Worm (Caenorhabditis elegans): ENCODE results near the gene dct-18.
A peak's percentile ranks its signal among the peaks of the same experiment; 100 is the strongest.

Gene dct-18

ce11 chrII:12897361-12897760, 34.3 kb upstream of the dct-18 start:
- no peak for TF ChIP-seq lin-39 (tag; optimal IDR thresholded peaks at IDR 0.05)
- TF ChIP-seq efl-1 (optimal IDR thresholded peaks at IDR 0.05) = no peak
- peak in 1 of 2 experiments; percentile 69 for TF ChIP-seq efl-1 (GFP tag; optimal IDR thresholded peaks at IDR 0.05 in 1 of 2)

DNA sequence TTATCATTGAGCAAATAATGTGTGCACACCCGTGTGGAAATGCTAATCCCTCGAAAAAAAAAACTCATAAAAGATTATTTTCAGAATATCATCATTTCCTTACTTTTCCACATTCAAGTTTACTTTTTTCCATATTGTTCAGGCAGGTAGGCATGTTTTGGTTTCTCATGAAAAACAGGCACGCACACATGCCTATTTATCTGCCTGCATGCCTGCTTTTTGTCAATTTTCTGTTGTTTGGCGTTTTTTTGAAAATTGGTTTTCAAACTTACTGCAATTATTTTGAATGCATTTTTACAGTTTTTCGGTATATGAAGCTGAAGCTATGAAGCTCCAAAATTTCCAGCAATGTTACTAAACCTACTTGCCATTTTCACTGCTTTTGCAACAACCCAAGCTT, 33.7 kb upstream of the dct-18 start, which contains the start of gene clec-64:
Gene clec-64 (plus strand): TSS at position 301 of the 400 bp plus-strand sequence.
- no peak for TF ChIP-seq jun-1 (tag; optimal IDR thresholded peaks at IDR 0.05)
- no peak for TF ChIP-seq mef-2 (tag; optimal IDR thresholded peaks at IDR 0.05)
- TF ChIP-seq blmp-1 (tag; optimal IDR thresholded peaks at IDR 0.05) = no peak
- no peak for TF ChIP-seq ceh-82 (tag; optimal IDR thresholded peaks at IDR 0.05)
- TF ChIP-seq xbp-1 (tag; optimal IDR thresholded peaks at IDR 0.05) = no peak

DNA sequence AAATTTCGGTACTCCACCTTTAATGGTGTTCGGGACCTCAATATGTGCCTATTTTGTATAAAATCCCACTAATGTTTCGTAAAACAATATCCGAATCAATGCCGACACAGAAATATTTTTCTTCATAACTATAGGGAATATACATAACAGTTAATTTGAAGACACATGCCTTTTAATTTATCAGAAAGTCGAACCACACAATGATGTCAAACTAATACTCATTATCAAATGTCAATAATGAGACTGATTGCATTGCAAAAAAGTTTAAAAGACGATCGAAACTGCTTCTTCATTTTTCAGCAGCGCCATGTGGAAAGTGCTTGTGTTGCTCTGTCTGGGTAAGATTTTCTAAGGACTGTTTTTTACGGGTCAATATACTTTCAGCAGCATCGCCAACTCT, 30.6 kb upstream of the dct-18 start, which contains the start of gene clec-65:
Gene clec-65 (plus strand): TSS at position 301 of the 400 bp plus-strand sequence.
- TF ChIP-seq efl-1 (optimal IDR thresholded peaks at IDR 0.05) (no peak), efl-1 (GFP tag; optimal IDR thresholded peaks at IDR 0.05 in 1 of 2) (no peak), nhr-20 (tag; optimal IDR thresholded peaks at IDR 0.05) (no peak), hlh-17 (GFP tag; optimal IDR thresholded peaks at IDR 0.05; ENCODE audit: borderline replicate concordance) (no peak)

DNA sequence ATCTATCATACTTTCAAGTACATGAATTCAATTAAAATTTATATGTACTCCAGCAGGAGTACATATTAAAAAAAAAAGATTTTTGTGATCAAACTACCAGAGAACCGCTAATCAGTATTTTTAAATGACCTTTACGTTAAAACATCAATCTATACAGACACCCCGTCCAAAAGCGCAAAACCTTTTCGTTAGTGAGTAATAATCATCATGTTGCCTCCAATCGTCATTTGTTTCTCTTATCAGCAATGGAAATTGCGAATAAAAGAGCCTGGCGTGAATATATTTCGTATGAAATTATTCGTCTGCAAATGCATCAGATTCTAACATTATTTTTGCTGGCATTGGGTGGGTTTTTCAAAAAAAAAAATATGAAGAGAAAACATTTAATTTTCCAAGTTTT, 27.5 kb upstream of the dct-18 start, which contains the start of gene clec-66:
Gene clec-66 (plus strand): TSS at position 225 of the 400 bp plus-strand sequence.
- TF ChIP-seq lsy-2 (tag; optimal IDR thresholded peaks at IDR 0.05) = no peak
- TF ChIP-seq C16A3.4 (tag; optimal IDR thresholded peaks at IDR 0.05) = no peak
- no peak for TF ChIP-seq mdl-1 (tag; optimal IDR thresholded peaks at IDR 0.05)
- no peak for TF ChIP-seq tlp-1 (tag; optimal IDR thresholded peaks at IDR 0.05)
- no peak for TF ChIP-seq dsc-1 (tag; optimal IDR thresholded peaks at IDR 0.05)
- TF ChIP-seq nhr-19 (GFP tag; conservative IDR thresholded peaks at IDR 0.05) = no peak
- no peak for TF ChIP-seq F16B12.6 (tag; optimal IDR thresholded peaks at IDR 0.05)
- no peak for TF ChIP-seq fkh-10 (GFP tag; optimal IDR thresholded peaks at IDR 0.05)
- TF ChIP-seq nhr-237 (tag; optimal IDR thresholded peaks at IDR 0.05) = no peak
- no peak for TF ChIP-seq vab-15 (tag; optimal IDR thresholded peaks at IDR 0.05)
- no peak for TF ChIP-seq blmp-1 (tag; optimal IDR thresholded peaks at IDR 0.05)
- no peak for TF ChIP-seq tbx-2 (tag; optimal IDR thresholded peaks at IDR 0.05)
- no peak for TF ChIP-seq swsn-7 (tag; optimal IDR thresholded peaks at IDR 0.05)
- TF ChIP-seq nhr-47 (tag; optimal IDR thresholded peaks at IDR 0.05) = no peak
- no peak for TF ChIP-seq nhr-11 (tag; optimal IDR thresholded peaks at IDR 0.05)
- no peak for TF ChIP-seq ztf-11 (tag; optimal IDR thresholded peaks at IDR 0.05)
- no peak for TF ChIP-seq fos-1 (tag; optimal IDR thresholded peaks at IDR 0.05)
- TF ChIP-seq aly-2 (tag; optimal IDR thresholded peaks at IDR 0.05) = no peak

- no peak for TF ChIP-seq pqm-1 (tag; optimal IDR thresholded peaks at IDR 0.05)
- no peak for TF ChIP-seq efl-1 (optimal IDR thresholded peaks at IDR 0.05)
- peak in 1 of 2 experiments; percentile 42 for TF ChIP-seq efl-1 (GFP tag; optimal IDR thresholded peaks at IDR 0.05 in 1 of 2)
These were observed 24.6 kb upstream of the dct-18 start, which contains the start of gene nspb-11 for ce11 chrII:12907070-12907469. Gene nspb-11, plus strand, starts transcription at chrII:12907370.

DNA sequence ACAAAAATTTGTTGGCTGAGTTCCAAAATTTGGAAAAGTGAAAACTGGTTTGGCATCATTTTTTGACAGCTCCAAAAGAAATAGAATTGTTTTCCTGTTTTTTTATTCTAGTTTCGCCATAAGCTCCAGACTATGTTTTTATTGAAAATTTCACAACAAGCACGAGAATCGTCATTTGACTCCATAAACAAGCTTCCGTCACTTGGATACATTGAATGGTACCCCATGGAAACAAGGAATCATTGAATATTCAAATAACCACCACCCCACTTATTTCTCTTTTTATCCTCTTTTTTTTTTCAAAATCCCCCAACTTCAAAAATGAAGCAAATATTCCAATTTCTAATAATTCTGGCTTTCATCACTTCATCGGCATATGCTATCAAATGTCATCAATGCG, 22.9 kb upstream of the dct-18 start, which contains the start of gene ddn-2:
Gene ddn-2 (plus strand): TSS at position 301 of the 400 bp plus-strand sequence.
- TF ChIP-seq ces-1 (GFP tag; optimal IDR thresholded peaks at IDR 0.05) = no peak
- no peak for TF ChIP-seq efl-1 (optimal IDR thresholded peaks at IDR 0.05)
- peak in 1 of 2 experiments; percentile 21 for TF ChIP-seq efl-1 (GFP tag; optimal IDR thresholded peaks at IDR 0.05 in 1 of 2)

DNA sequence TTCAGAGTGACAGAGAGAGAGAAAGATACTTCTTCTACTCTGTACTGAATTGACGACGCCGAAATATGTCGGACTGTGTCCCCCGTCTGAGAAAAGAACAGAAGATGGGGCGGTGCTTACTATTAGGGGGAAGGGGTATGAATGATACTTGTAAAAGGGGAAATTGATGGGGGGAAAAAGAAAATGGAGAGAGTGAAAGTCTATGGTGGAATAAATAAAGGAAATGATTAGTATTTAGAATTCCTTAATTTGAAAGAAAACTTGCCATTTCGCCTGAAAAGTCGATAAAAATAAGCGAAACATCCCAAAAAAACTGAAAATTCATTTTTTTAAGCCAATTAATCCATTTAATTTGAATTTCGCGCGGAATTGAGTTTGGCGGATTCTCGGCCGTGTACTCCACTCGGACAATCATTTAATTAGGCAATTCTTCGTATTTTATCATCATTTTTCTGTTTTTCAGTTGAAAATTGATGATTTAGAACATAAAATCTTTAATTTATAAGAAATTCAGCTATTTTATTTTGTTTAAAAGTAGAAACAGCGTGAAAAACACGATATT, 17.1 kb upstream of the dct-18 start, which contains the start of gene F35C5.12:
Gene F35C5.12 (minus strand): TSS at position 51 of the 562 bp plus-strand sequence.
- no peak for TF ChIP-seq fkh-8 (tag; optimal IDR thresholded peaks at IDR 0.05)
- no peak for TF ChIP-seq C34B4.2 (tag; optimal IDR thresholded peaks at IDR 0.05)
- TF ChIP-seq zip-4 (GFP tag; optimal IDR thresholded peaks at IDR 0.05) = no peak
- peak; percentile 59 for TF ChIP-seq xbp-1 (tag; optimal IDR thresholded peaks at IDR 0.05)
- TF ChIP-seq vab-15 (tag; optimal IDR thresholded peaks at IDR 0.05) = no peak
- TF ChIP-seq ztf-11 (tag; optimal IDR thresholded peaks at IDR 0.05) = peak in 1 of 2 experiments; percentile 74
- TF ChIP-seq isw-1 (GFP tag; IDR thresholded peaks at IDR 0.05) = no peak
- TF ChIP-seq unc-30 (tag; optimal IDR thresholded peaks at IDR 0.05) = no peak
- TF ChIP-seq mab-9 (GFP tag; IDR thresholded peaks at IDR 0.05) = 0 out of 2 replicates have a peak, but pooled peaks have one; percentile 18
- no peak for TF ChIP-seq tlp-1 (tag; optimal IDR thresholded peaks at IDR 0.05)
- TF ChIP-seq dsc-1 (tag; optimal IDR thresholded peaks at IDR 0.05) = peak; percentile 82
- TF ChIP-seq ceh-88 (GFP tag; IDR thresholded peaks at IDR 0.05) = no peak
- TF ChIP-seq unc-86 (tag; optimal IDR thresholded peaks at IDR 0.05) = no peak
- TF ChIP-seq unc-130 (tag; optimal IDR thresholded peaks at IDR 0.05) = no peak
- peak; percentile 92 for TF ChIP-seq rnt-1 (tag; optimal IDR thresholded peaks at IDR 0.05)
- TF ChIP-seq skn-1 (tag; optimal IDR thresholded peaks at IDR 0.05) = peak; percentile 22
- TF ChIP-seq grh-1 (GFP tag; IDR thresholded peaks at IDR 0.05) = peak; percentile 34; the same call in 1 of the 2 replicates

All from whole organism, L1 larva.